In genomic region chr3L:3382489-3382879, dm6 we compare ENCODE assay signal across 1 fruit fly cellular context.
A peak's percentile ranks its signal among the peaks of the same experiment; 100 is the strongest.
TF ChIP-seq lines count a peak whose summit lies in the region.

No protein-coding gene starts in this region.

TF ChIP-seq in whole organism, embryonic, 481 proteins besides CTCF, POLR2A, EP300 and RAD21 (continued from another document and continues in another):
- no peak for TF ChIP-seq ash1 (GFP tag; optimal IDR thresholded peaks at IDR 0.05; lab: Kevin White, UChicago)
- TF ChIP-seq ftz-f1 (GFP tag; optimal IDR thresholded peaks at IDR 0.05; lab: Kevin White, UChicago): no peak
- peak; percentile 79 for TF ChIP-seq CG15601 (tag; optimal IDR thresholded peaks at IDR 0.05; lab: Kevin White, UChicago)
- TF ChIP-seq z (GFP tag; IDR thresholded peaks at IDR 0.05; lab: Robert Waterston, UW): peak; percentile 46; the same call in 1 of the 3 replicates
- TF ChIP-seq CG7745 (tag; optimal IDR thresholded peaks at IDR 0.05; lab: Kevin White, UChicago): peak; percentile 41
- TF ChIP-seq klu (GFP tag; IDR thresholded peaks at IDR 0.05; lab: Robert Waterston, UW): peak; percentile 77
- peak; percentile 91 for TF ChIP-seq CG2678 (tag; optimal IDR thresholded peaks at IDR 0.05; lab: Kevin White, UChicago)
- no peak for TF ChIP-seq cad (GFP tag; optimal IDR thresholded peaks at IDR 0.05; lab: Kevin White, UChicago)
- TF ChIP-seq CG15696 (tag; optimal IDR thresholded peaks at IDR 0.05; lab: Kevin White, UChicago): peak; percentile 86
- TF ChIP-seq Ptx1 (GFP tag; IDR thresholded peaks at IDR 0.05; lab: Robert Waterston, UW): peak; percentile 85
- TF ChIP-seq lmd (GFP tag; IDR thresholded peaks at IDR 0.05; lab: Robert Waterston, UW): peak; percentile 88
- peak in 1 of 2 experiments; percentile 75 for TF ChIP-seq Eip74EF (GFP tag; optimal IDR thresholded peaks at IDR 0.05; lab: Kevin White, UChicago)
- TF ChIP-seq Antp (GFP tag; optimal IDR thresholded peaks at IDR 0.05; lab: Kevin White, UChicago): peak; percentile 56
- TF ChIP-seq CG16815 (GFP tag; optimal IDR thresholded peaks at IDR 0.05; lab: Kevin White, UChicago): peak; percentile 78
- TF ChIP-seq cwo (GFP tag; optimal IDR thresholded peaks at IDR 0.05; lab: Kevin White, UChicago): peak; percentile 74
- peak; percentile 77 for TF ChIP-seq HLH54F (GFP tag; optimal IDR thresholded peaks at IDR 0.05; lab: Kevin White, UChicago)
- TF ChIP-seq CG11085 (GFP tag; IDR thresholded peaks at IDR 0.05; lab: Robert Waterston, UW): peak; percentile 63
- peak; percentile 60; the same call in 3 of the 4 replicates for TF ChIP-seq Gug (GFP tag; IDR thresholded peaks at IDR 0.05; lab: Robert Waterston, UW)
- TF ChIP-seq CG12391 (tag; optimal IDR thresholded peaks at IDR 0.05; lab: Kevin White, UChicago): peak; percentile 90
- no peak for TF ChIP-seq vnd (GFP tag; IDR thresholded peaks at IDR 0.05; lab: Robert Waterston, UW; ENCODE audit: partially characterized antibody)
- peak; percentile 81 for TF ChIP-seq sisA (GFP tag; IDR thresholded peaks at IDR 0.05; lab: Robert Waterston, UW)
- TF ChIP-seq CG17361 (GFP tag; IDR thresholded peaks at IDR 0.05; lab: Robert Waterston, UW): peak; percentile 81
- no peak for TF ChIP-seq pzg (GFP tag; optimal IDR thresholded peaks at IDR 0.05; lab: Kevin White, UChicago)
- no peak for TF ChIP-seq aop (GFP tag; IDR thresholded peaks at IDR 0.05; lab: Robert Waterston, UW)
- no peak for TF ChIP-seq jigr1 (GFP tag; IDR thresholded peaks at IDR 0.05; lab: Robert Waterston, UW)
- peak; percentile 88 for TF ChIP-seq CG2120 (GFP tag; optimal IDR thresholded peaks at IDR 0.05; lab: Kevin White, UChicago)
- TF ChIP-seq crc (GFP tag; optimal IDR thresholded peaks at IDR 0.05; lab: Kevin White, UChicago): peak; percentile 40
- TF ChIP-seq CG4707 (GFP tag; optimal IDR thresholded peaks at IDR 0.05; lab: Kevin White, UChicago): peak; percentile 63
- TF ChIP-seq ap (GFP tag; IDR thresholded peaks at IDR 0.05; lab: Robert Waterston, UW): peak; percentile 57; the same call in 1 of the 2 replicates
- peak; percentile 90 for TF ChIP-seq CG9932 (GFP tag; IDR thresholded peaks at IDR 0.05; lab: Robert Waterston, UW)
- peak; percentile 80 for TF ChIP-seq CG1602 (GFP tag; optimal IDR thresholded peaks at IDR 0.05; lab: Kevin White, UChicago)
- TF ChIP-seq CG9215 (GFP tag; IDR thresholded peaks at IDR 0.05; lab: Robert Waterston, UW): peak; percentile 59
- no peak for TF ChIP-seq usp (GFP tag; optimal IDR thresholded peaks at IDR 0.05; lab: Kevin White, UChicago)
- TF ChIP-seq CG3163 (GFP tag; optimal IDR thresholded peaks at IDR 0.05; lab: Kevin White, UChicago): peak; percentile 17
- peak; percentile 94 for TF ChIP-seq Ets65A (GFP tag; lab: Kevin White, UChicago)
- TF ChIP-seq Opbp (GFP tag; IDR thresholded peaks at IDR 0.05; lab: Robert Waterston, UW; ENCODE audit: partially characterized antibody): no peak
- peak; percentile 75 for TF ChIP-seq Drgx (GFP tag; IDR thresholded peaks at IDR 0.05; lab: Robert Waterston, UW)
- TF ChIP-seq sd (tag; optimal IDR thresholded peaks at IDR 0.05; lab: Kevin White, UChicago): peak; percentile 88
- peak; percentile 75 for TF ChIP-seq pnt (GFP tag; optimal IDR thresholded peaks at IDR 0.05; lab: Kevin White, UChicago)
- TF ChIP-seq CG4404 (GFP tag; IDR thresholded peaks at IDR 0.05; lab: Robert Waterston, UW): peak; percentile 79
- TF ChIP-seq ken (GFP tag; IDR thresholded peaks at IDR 0.05; lab: Robert Waterston, UW): peak; percentile 83
- TF ChIP-seq chm (GFP tag; IDR thresholded peaks at IDR 0.05; lab: Robert Waterston, UW): peak; percentile 64
- peak; percentile 77 for TF ChIP-seq ttk (GFP tag; IDR thresholded peaks at IDR 0.05; lab: Robert Waterston, UW)
- TF ChIP-seq ara (GFP tag; IDR thresholded peaks at IDR 0.05; lab: Robert Waterston, UW): peak; percentile 81
- no peak for TF ChIP-seq CG7963 (GFP tag; IDR thresholded peaks at IDR 0.05; lab: Robert Waterston, UW; ENCODE audit: partially characterized antibody)
- 0 out of 2 replicates have a peak, but pooled peaks have one; percentile 46 for TF ChIP-seq bowl (GFP tag; IDR thresholded peaks at IDR 0.05; lab: Robert Waterston, UW)
- peak; percentile 69 for TF ChIP-seq CG6854 (GFP tag; optimal IDR thresholded peaks at IDR 0.05; lab: Kevin White, UChicago)
- TF ChIP-seq danr (GFP tag; IDR thresholded peaks at IDR 0.05; lab: Robert Waterston, UW): peak; percentile 77
- peak; percentile 63 for TF ChIP-seq CG8281 (tag; optimal IDR thresholded peaks at IDR 0.05; lab: Kevin White, UChicago)
- peak; percentile 51 for TF ChIP-seq CG7786 (GFP tag; optimal IDR thresholded peaks at IDR 0.05; lab: Kevin White, UChicago)
- peak; percentile 83 for TF ChIP-seq CG12155 (GFP tag; optimal IDR thresholded peaks at IDR 0.05; lab: Kevin White, UChicago)
- no peak for TF ChIP-seq tna (GFP tag; IDR thresholded peaks at IDR 0.05; lab: Robert Waterston, UW; ENCODE audit: partially characterized antibody)
- TF ChIP-seq Fer2 (tag; optimal IDR thresholded peaks at IDR 0.05; lab: Kevin White, UChicago): peak; percentile 36
- peak; percentile 69 for TF ChIP-seq Hand (GFP tag; optimal IDR thresholded peaks at IDR 0.05; lab: Kevin White, UChicago)
- TF ChIP-seq CG14441 (GFP tag; IDR thresholded peaks at IDR 0.05; lab: Robert Waterston, UW): peak; percentile 87
- TF ChIP-seq Mad (GFP tag; optimal IDR thresholded peaks at IDR 0.05; lab: Kevin White, UChicago): peak; percentile 76
- peak; percentile 92 for TF ChIP-seq zen (tag; optimal IDR thresholded peaks at IDR 0.05; lab: Kevin White, UChicago)
- TF ChIP-seq MBD-R2 (GFP tag; IDR thresholded peaks at IDR 0.05; lab: Robert Waterston, UW): peak; percentile 46; the same call in 1 of the 2 replicates
- TF ChIP-seq CG31224 (GFP tag; IDR thresholded peaks at IDR 0.05; lab: Robert Waterston, UW): peak; percentile 83
- TF ChIP-seq Mrtf (GFP tag; IDR thresholded peaks at IDR 0.05; lab: Robert Waterston, UW): peak; percentile 68; the same call in 2 of the 3 replicates
- peak; percentile 87 for TF ChIP-seq gcm (GFP tag; optimal IDR thresholded peaks at IDR 0.05; lab: Kevin White, UChicago)
- TF ChIP-seq CG4424 (GFP tag; optimal IDR thresholded peaks at IDR 0.05; lab: Kevin White, UChicago): peak; percentile 89
- TF ChIP-seq eve (GFP tag; optimal IDR thresholded peaks at IDR 0.05; lab: Kevin White, UChicago): no peak
- peak; percentile 44; the same call in 1 of the 2 replicates for TF ChIP-seq Gsc (GFP tag; IDR thresholded peaks at IDR 0.05; lab: Robert Waterston, UW)
- peak; percentile 88 for TF ChIP-seq slbo (GFP tag; IDR thresholded peaks at IDR 0.05; lab: Robert Waterston, UW)
- TF ChIP-seq dmrt99B (tag; optimal IDR thresholded peaks at IDR 0.05; lab: Kevin White, UChicago): peak; percentile 88
- peak; percentile 68 for TF ChIP-seq nau (GFP tag; optimal IDR thresholded peaks at IDR 0.05; lab: Kevin White, UChicago)
- peak; percentile 74 for TF ChIP-seq tup (GFP tag; optimal IDR thresholded peaks at IDR 0.05; lab: Kevin White, UChicago)
- TF ChIP-seq caup (GFP tag; optimal IDR thresholded peaks at IDR 0.05; lab: Kevin White, UChicago; ENCODE audit: severe bottlenecking): peak; percentile 79
- TF ChIP-seq slp2 (GFP tag; optimal IDR thresholded peaks at IDR 0.05; lab: Kevin White, UChicago): peak; percentile 61
- TF ChIP-seq fd102C (GFP tag; optimal IDR thresholded peaks at IDR 0.05; lab: Kevin White, UChicago): peak; percentile 67
- peak; percentile 62 for TF ChIP-seq CG8765 (GFP tag; IDR thresholded peaks at IDR 0.05; lab: Robert Waterston, UW)
- peak; percentile 83 for TF ChIP-seq Hsf (GFP tag; optimal IDR thresholded peaks at IDR 0.05; lab: Kevin White, UChicago)
- TF ChIP-seq CG3995 (GFP tag; optimal IDR thresholded peaks at IDR 0.05; lab: Kevin White, UChicago): peak; percentile 34
- TF ChIP-seq trem (tag; optimal IDR thresholded peaks at IDR 0.05; lab: Kevin White, UChicago): peak; percentile 73
- peak; percentile 20 to 90 for TF ChIP-seq bsh (GFP tag; optimal IDR thresholded peaks at IDR 0.05; lab: Kevin White, UChicago)
- peak; percentile 59; the same call in 1 of the 2 replicates for TF ChIP-seq cas (GFP tag; IDR thresholded peaks at IDR 0.05; lab: Robert Waterston, UW)
- TF ChIP-seq CG10979 (tag; optimal IDR thresholded peaks at IDR 0.05; lab: Kevin White, UChicago): peak; percentile 92
- TF ChIP-seq CG11723 (GFP tag; optimal IDR thresholded peaks at IDR 0.05; lab: Kevin White, UChicago): peak; percentile 72
- peak; percentile 71 for TF ChIP-seq twi (tag; optimal IDR thresholded peaks at IDR 0.05; lab: Kevin White, UChicago)
- peak; percentile 69 for TF ChIP-seq gsb (GFP tag; IDR thresholded peaks at IDR 0.05; lab: Robert Waterston, UW)
- TF ChIP-seq esg (GFP tag; conservative IDR thresholded peaks at IDR 0.05; lab: Robert Waterston, UW): peak; percentile 80
- TF ChIP-seq disco-r (GFP tag; optimal IDR thresholded peaks at IDR 0.05; lab: Kevin White, UChicago): peak; percentile 67
- peak; percentile 79 for TF ChIP-seq Spps (tag; optimal IDR thresholded peaks at IDR 0.05; lab: Kevin White, UChicago)
- peak; percentile 79 for TF ChIP-seq stc (GFP tag; IDR thresholded peaks at IDR 0.05; lab: Robert Waterston, UW)
- TF ChIP-seq CG6175 (GFP tag; IDR thresholded peaks at IDR 0.05; lab: Robert Waterston, UW): peak; percentile 60; the same call in 1 of the 3 replicates
- TF ChIP-seq nmo (GFP tag; optimal IDR thresholded peaks at IDR 0.05; lab: Kevin White, UChicago): peak; percentile 87
- TF ChIP-seq al (GFP tag; IDR thresholded peaks at IDR 0.05; lab: Robert Waterston, UW): peak; percentile 81
- TF ChIP-seq tll (GFP tag; optimal IDR thresholded peaks at IDR 0.05; lab: Kevin White, UChicago): no peak
- peak; percentile 92 for TF ChIP-seq Rfx (GFP tag; IDR thresholded peaks at IDR 0.05; lab: Robert Waterston, UW)
- peak; percentile 79 for TF ChIP-seq CG1647 (GFP tag; optimal IDR thresholded peaks at IDR 0.05; lab: Kevin White, UChicago)
- peak; percentile 30; the same call in 1 of the 2 replicates for TF ChIP-seq CkIIα-i1 (GFP tag; IDR thresholded peaks at IDR 0.05; lab: Robert Waterston, UW)
- TF ChIP-seq p53 (GFP tag; optimal IDR thresholded peaks at IDR 0.05; lab: Kevin White, UChicago): peak; percentile 5
- TF ChIP-seq CG6254 (GFP tag; optimal IDR thresholded peaks at IDR 0.05; lab: Kevin White, UChicago): peak; percentile 76
- TF ChIP-seq Chrac-16 (GFP tag; optimal IDR thresholded peaks at IDR 0.05; lab: Kevin White, UChicago): peak; percentile 81
- peak; percentile 79 for TF ChIP-seq CG14050 (GFP tag; IDR thresholded peaks at IDR 0.05; lab: Robert Waterston, UW)
- TF ChIP-seq sr (GFP tag; IDR thresholded peaks at IDR 0.05; lab: Robert Waterston, UW): no peak; the same call in 2 of the 3 replicates
- peak; percentile 78 for TF ChIP-seq E2f1 (GFP tag; IDR thresholded peaks at IDR 0.05; lab: Robert Waterston, UW)
- no peak; the same call in 1 of the 2 replicates for TF ChIP-seq Poxn (GFP tag; IDR thresholded peaks at IDR 0.05; lab: Robert Waterston, UW)
- peak; percentile 58 for TF ChIP-seq CG10321 (GFP tag; IDR thresholded peaks at IDR 0.05; lab: Robert Waterston, UW)
- peak; percentile 58 for TF ChIP-seq kay (GFP tag; optimal IDR thresholded peaks at IDR 0.05; lab: Kevin White, UChicago)
- TF ChIP-seq MTF-1 (GFP tag; optimal IDR thresholded peaks at IDR 0.05; lab: Kevin White, UChicago; ENCODE audit: borderline replicate concordance): peak; percentile 47
- TF ChIP-seq Dref (GFP tag; IDR thresholded peaks at IDR 0.05; lab: Robert Waterston, UW): no peak
- TF ChIP-seq C15 (GFP tag; IDR thresholded peaks at IDR 0.05; lab: Robert Waterston, UW): peak; percentile 78; the same call in 2 of the 3 replicates
- TF ChIP-seq ham (GFP tag; IDR thresholded peaks at IDR 0.05; lab: Robert Waterston, UW): no peak
- TF ChIP-seq CG13624 (GFP tag; optimal IDR thresholded peaks at IDR 0.05; lab: Kevin White, UChicago): peak; percentile 80
- TF ChIP-seq croc (GFP tag; conservative IDR thresholded peaks at IDR 0.05; lab: Robert Waterston, UW): peak; percentile 73; the same call in 2 of the 3 replicates
- no peak for TF ChIP-seq pan (optimal IDR thresholded peaks at IDR 0.05; lab: Kevin White, UChicago)
- peak in 1 of 2 experiments; percentile 89 for TF ChIP-seq pan (GFP tag; optimal IDR thresholded peaks at IDR 0.05 in 1 of 2, IDR thresholded peaks at IDR 0.05 in 1 of 2)
- no peak for TF ChIP-seq CG16813 (GFP tag; IDR thresholded peaks at IDR 0.05; lab: Robert Waterston, UW; ENCODE audit: partially characterized antibody)
- peak; percentile 71 to 87 for TF ChIP-seq Pdp1 (GFP tag; optimal IDR thresholded peaks at IDR 0.05; lab: Kevin White, UChicago)
- TF ChIP-seq CG17912 (GFP tag; optimal IDR thresholded peaks at IDR 0.05; lab: Kevin White, UChicago): no peak
- TF ChIP-seq sug (tag; optimal IDR thresholded peaks at IDR 0.05; lab: Kevin White, UChicago): peak; percentile 90
- peak; percentile 17 for TF ChIP-seq CG10431 (GFP tag; optimal IDR thresholded peaks at IDR 0.05; lab: Kevin White, UChicago)
- peak; percentile 84 for TF ChIP-seq Dip3 (GFP tag; optimal IDR thresholded peaks at IDR 0.05; lab: Kevin White, UChicago)
- TF ChIP-seq D19B (GFP tag; optimal IDR thresholded peaks at IDR 0.05; lab: Kevin White, UChicago): peak; percentile 50
- TF ChIP-seq CG2116 (GFP tag; optimal IDR thresholded peaks at IDR 0.05; lab: Kevin White, UChicago): peak; percentile 53
- peak; percentile 38 for TF ChIP-seq CG8944 (GFP tag; optimal IDR thresholded peaks at IDR 0.05; lab: Kevin White, UChicago)
- peak; percentile 38; the same call in 1 of the 2 replicates for TF ChIP-seq CG5953 (GFP tag; IDR thresholded peaks at IDR 0.05; lab: Robert Waterston, UW)
- TF ChIP-seq CG11398 (GFP tag; optimal IDR thresholded peaks at IDR 0.05; lab: Kevin White, UChicago): peak; percentile 70
- TF ChIP-seq CG8388 (GFP tag; optimal IDR thresholded peaks at IDR 0.05; lab: Kevin White, UChicago): peak; percentile 89
- TF ChIP-seq CG8089 (GFP tag; optimal IDR thresholded peaks at IDR 0.05; lab: Kevin White, UChicago): peak; percentile 49
- TF ChIP-seq TFAM (GFP tag; optimal IDR thresholded peaks at IDR 0.05; lab: Kevin White, UChicago): peak; percentile 65
- TF ChIP-seq Tbp (GFP tag; optimal IDR thresholded peaks at IDR 0.05; lab: Kevin White, UChicago): no peak
- TF ChIP-seq CG8924 (tag; optimal IDR thresholded peaks at IDR 0.05; lab: Kevin White, UChicago): peak; percentile 89
- no peak for TF ChIP-seq Dll (GFP tag; IDR thresholded peaks at IDR 0.05; lab: Robert Waterston, UW; ENCODE audit: partially characterized antibody)
- TF ChIP-seq CG1832 (GFP tag; optimal IDR thresholded peaks at IDR 0.05; lab: Kevin White, UChicago): no peak
- peak; percentile 78 for TF ChIP-seq CG10462 (GFP tag; optimal IDR thresholded peaks at IDR 0.05; lab: Kevin White, UChicago)
- TF ChIP-seq CG4730 (GFP tag; IDR thresholded peaks at IDR 0.05; lab: Robert Waterston, UW): peak; percentile 58; the same call in 1 of the 2 replicates
